Fruit fly (Drosophila melanogaster) whole organism, prepupa: Measurements from ENCODE around the gene Tm2.

Experiments used
- Blimp-1 ChIP-seq: fragments of 200-800 bp; sonication (Bioruptor generic); optimal IDR thresholded peaks from 3 replicates; lab custom pipeline; 2017; ENCODE audit warnings: missing biosample characterization, missing genetic modification characterization, mild to moderate bottlenecking, moderate library complexity, missing genetic modification reagents
- CG10631 ChIP-seq: fragments of 200-800 bp; sonication (Bioruptor generic); optimal IDR thresholded peaks from 2 replicates; lab custom pipeline; 2016; ENCODE audit warnings: missing biosample characterization, missing genetic modification characterization
- CG10669 ChIP-seq: fragments of 200-800 bp; sonication (Bioruptor generic); optimal IDR thresholded peaks from 3 replicates; lab custom pipeline; 2018; ENCODE audit warnings: missing biosample characterization, mild to moderate bottlenecking, missing genetic modification characterization, moderate library complexity
- CG11294 ChIP-seq: fragments of 200-800 bp; sonication (Bioruptor generic); IDR thresholded peaks from 2 replicates; pipeline ENCODE4 v1.3.6; 2022; ENCODE audit warnings: missing biosample characterization, missing genetic modification characterization
- CG11762 ChIP-seq: fragments of 200-800 bp; sonication (Bioruptor generic); optimal IDR thresholded peaks from 3 replicates; lab custom pipeline; 2016; ENCODE audit warnings: missing biosample characterization, missing genetic modification characterization; ENCODE audit not compliant: insufficient read depth
- CG11902 ChIP-seq: fragments of 200-800 bp; sonication (Bioruptor generic); optimal IDR thresholded peaks from 3 replicates; lab custom pipeline; 2016; ENCODE audit warnings: missing biosample characterization, missing genetic modification characterization
- CG15336 ChIP-seq: fragments of 200-800 bp; sonication (Bioruptor generic); IDR thresholded peaks from 2 replicates; pipeline ENCODE4 v1.3.6; 2022; ENCODE audit warnings: missing biosample characterization, missing genetic modification characterization
- CG1621 ChIP-seq: fragments of 200-800 bp; sonication (Bioruptor generic); optimal IDR thresholded peaks from 3 replicates; lab custom pipeline; 2018; ENCODE audit warnings: missing biosample characterization, mild to moderate bottlenecking, missing genetic modification characterization
- CG3032 ChIP-seq: fragments of 200-800 bp; optimal IDR thresholded peaks from 2 replicates; lab custom pipeline; 2019; ENCODE audit warnings: missing biosample characterization, mild to moderate bottlenecking, missing genetic modification characterization, moderate library complexity
- CG31627 ChIP-seq: fragments of 200-800 bp; sonication (Bioruptor generic); optimal IDR thresholded peaks from 3 replicates; lab custom pipeline; 2016; ENCODE audit warnings: missing biosample characterization, missing genetic modification characterization
- CG32006 ChIP-seq: fragments of 200-800 bp; sonication (Bioruptor generic); optimal IDR thresholded peaks from 3 replicates; lab custom pipeline; 2017; ENCODE audit warnings: missing biosample characterization, mild to moderate bottlenecking, missing genetic modification characterization
- CG34406 ChIP-seq: fragments of 200-800 bp; sonication (Bioruptor generic); optimal IDR thresholded peaks from 3 replicates; lab custom pipeline; 2016; ENCODE audit warnings: missing biosample characterization, missing genetic modification characterization
- CG3919 ChIP-seq: fragments of 200-800 bp; sonication (Bioruptor generic); optimal IDR thresholded peaks from 3 replicates; lab custom pipeline; 2016; ENCODE audit warnings: missing biosample characterization, missing genetic modification characterization
- CG4318 ChIP-seq: fragments of 200-800 bp; sonication (Bioruptor generic); optimal IDR thresholded peaks from 3 replicates; lab custom pipeline; 2017; ENCODE audit warnings: missing biosample characterization, mild to moderate bottlenecking, missing genetic modification characterization
- CG6163 ChIP-seq: fragments of 200-800 bp; sonication (Bioruptor generic); IDR thresholded peaks from 3 replicates; pipeline ENCODE4 v1.3.6; 2022; ENCODE audit warnings: missing biosample characterization, missing genetic modification characterization
- CG6792 ChIP-seq: fragments of 200-800 bp; sonication (Bioruptor generic); optimal IDR thresholded peaks from 3 replicates; lab custom pipeline; 2016; ENCODE audit warnings: missing biosample characterization, missing genetic modification characterization
- CG7368 ChIP-seq: fragments of 200-800 bp; sonication (Bioruptor generic); optimal IDR thresholded peaks from 3 replicates; lab custom pipeline; 2016; ENCODE audit warnings: missing biosample characterization, missing genetic modification characterization
- CG8632 ChIP-seq: fragments of 200-800 bp; sonication (Bioruptor generic); optimal IDR thresholded peaks from 3 replicates; lab custom pipeline; 2016; ENCODE audit warnings: missing biosample characterization, missing genetic modification characterization
- Eip75B ChIP-seq: fragments of 200-800 bp; sonication (Bioruptor generic); optimal IDR thresholded peaks from 3 replicates; lab custom pipeline; 2016; ENCODE audit warnings: missing biosample characterization, missing genetic modification characterization
- Eip78C ChIP-seq: fragments of 200-800 bp; sonication (Bioruptor generic); peaks from one replicate; lab custom pipeline; 2016; ENCODE audit warnings: missing biosample characterization, missing genetic modification characterization
- Eip93F ChIP-seq: fragments of 200-800 bp; sonication (Bioruptor generic); optimal IDR thresholded peaks from 2 replicates; lab custom pipeline; 2016; ENCODE audit warnings: missing biosample characterization, mild to moderate bottlenecking, missing genetic modification characterization
- Ets21C ChIP-seq: fragments of 200-800 bp; sonication (Bioruptor generic); optimal IDR thresholded peaks from 3 replicates; lab custom pipeline; 2016; ENCODE audit warnings: missing biosample characterization, missing genetic modification characterization
- Ets96B ChIP-seq: fragments of 200-800 bp; optimal IDR thresholded peaks from 2 replicates; lab custom pipeline; 2019; ENCODE audit warnings: missing biosample characterization, mild to moderate bottlenecking, missing genetic modification characterization, moderate library complexity
- Lpt ChIP-seq: fragments of 200-800 bp; sonication (Bioruptor generic); optimal IDR thresholded peaks from 3 replicates; lab custom pipeline; 2016; ENCODE audit warnings: missing biosample characterization, missing genetic modification characterization
- OdsH ChIP-seq: fragments of 200-800 bp; sonication (Bioruptor generic); optimal IDR thresholded peaks from 3 replicates; lab custom pipeline; 2016; ENCODE audit warnings: missing biosample characterization, missing genetic modification characterization
- Sox102F ChIP-seq: fragments of 200-800 bp; sonication (Bioruptor generic); optimal IDR thresholded peaks from 2 replicates; lab custom pipeline; 2016; ENCODE audit warnings: missing biosample characterization, mild to moderate bottlenecking, missing genetic modification characterization
- Sox14 ChIP-seq: fragments of 200-800 bp; sonication (Bioruptor generic); optimal IDR thresholded peaks from 3 replicates; lab custom pipeline; 2016; ENCODE audit warnings: missing biosample characterization, missing genetic modification characterization
- Sox15 ChIP-seq: fragments of 200-800 bp; sonication (Bioruptor generic); optimal IDR thresholded peaks from 3 replicates; lab custom pipeline; 2016; ENCODE audit warnings: missing biosample characterization, missing genetic modification characterization
- achi ChIP-seq: fragments of 200-800 bp; sonication (Bioruptor generic); optimal IDR thresholded peaks from 3 replicates; lab custom pipeline; 2016; ENCODE audit warnings: missing biosample characterization, missing genetic modification characterization
- acj6 ChIP-seq: fragments of 200-800 bp; sonication (Bioruptor generic); optimal IDR thresholded peaks from 3 replicates; lab custom pipeline; 2016; ENCODE audit warnings: missing biosample characterization, missing genetic modification characterization
- cyc ChIP-seq: fragments of 200-800 bp; sonication (Bioruptor generic); optimal IDR thresholded peaks from 3 replicates; lab custom pipeline; 2016; ENCODE audit warnings: missing biosample characterization, missing genetic modification characterization
- dsx ChIP-seq: fragments of 200-800 bp; optimal IDR thresholded peaks from 3 replicates; lab custom pipeline; 2019; ENCODE audit warnings: missing biosample characterization, mild to moderate bottlenecking, missing genetic modification characterization, moderate library complexity; ENCODE audit not compliant: poor library complexity, severe bottlenecking
- eg ChIP-seq: fragments of 200-800 bp; sonication (Bioruptor generic); IDR thresholded peaks from 3 replicates; pipeline ENCODE4 v1.3.6; 2022; ENCODE audit warnings: missing biosample characterization, missing genetic modification characterization
- esn ChIP-seq: fragments of 200-800 bp; sonication (Bioruptor generic); optimal IDR thresholded peaks from 2 replicates; lab custom pipeline; 2016; ENCODE audit warnings: missing biosample characterization, mild to moderate bottlenecking, missing genetic modification characterization, moderate library complexity
- fd85E ChIP-seq: fragments of 200-800 bp; sonication (Bioruptor generic); optimal IDR thresholded peaks from 3 replicates; lab custom pipeline; 2016; ENCODE audit warnings: missing biosample characterization, missing genetic modification characterization
- fkh ChIP-seq: fragments of 200-800 bp; sonication (Bioruptor generic); optimal IDR thresholded peaks from 3 replicates; lab custom pipeline; 2017; ENCODE audit warnings: missing biosample characterization, mild to moderate bottlenecking, missing genetic modification characterization, moderate library complexity
- lz ChIP-seq: fragments of 200-800 bp; sonication (Bioruptor generic); optimal IDR thresholded peaks from 3 replicates; lab custom pipeline; 2016; ENCODE audit warnings: missing biosample characterization, missing genetic modification characterization
- net ChIP-seq: fragments of 200-800 bp; sonication (Bioruptor generic); optimal IDR thresholded peaks from 3 replicates; lab custom pipeline; 2016; ENCODE audit warnings: missing biosample characterization, missing genetic modification characterization
- pdm3 ChIP-seq: fragments of 200-800 bp; sonication (Bioruptor generic); optimal IDR thresholded peaks from 3 replicates; lab custom pipeline; 2016; ENCODE audit warnings: missing biosample characterization, missing genetic modification characterization
- spab ChIP-seq: fragments of 200-800 bp; sonication (Bioruptor generic); optimal IDR thresholded peaks from 2 replicates; lab custom pipeline; 2017; ENCODE audit warnings: missing biosample characterization, mild to moderate bottlenecking, missing genetic modification characterization, missing genetic modification reagents
- ss ChIP-seq, 2 experiments: fragments of 200-800 bp; sonication (Bioruptor generic); optimal IDR thresholded peaks; 2 replicates in 1 of 2; 3 replicates in 1 of 2; lab custom pipeline; 2017 to 2018; ENCODE audit warnings: mild to moderate bottlenecking in 2 of 2, missing biosample characterization in 2 of 2, missing genetic modification characterization in 2 of 2, moderate library complexity in 1 of 2
- topi ChIP-seq: fragments of 200-800 bp; sonication (Bioruptor generic); optimal IDR thresholded peaks from 3 replicates; lab custom pipeline; 2016; ENCODE audit warnings: missing biosample characterization, missing genetic modification characterization
- vri ChIP-seq: fragments of 200-800 bp; sonication (Bioruptor generic); optimal IDR thresholded peaks from 3 replicates; lab custom pipeline; 2016; ENCODE audit warnings: missing biosample characterization, mild to moderate bottlenecking, missing genetic modification characterization

Gene Tm2

dm6 chr3R:15342926-15343685 is 33.1 kb downstream of the Tm2 start, which contains the start of gene Nagk (continued):
- TF ChIP-seq CG6163 (GFP tag; lab: Robert Waterston, UW) = peak; percentile 22; the same call in 1 of the 3 replicates
- TF ChIP-seq ss (GFP tag; optimal IDR thresholded peaks at IDR 0.05; lab: Kevin White, UChicago) = no peak
- TF ChIP-seq fkh (GFP tag; lab: Kevin White, UChicago) = peak; percentile 79
- peak; percentile 39 for TF ChIP-seq CG11902 (GFP tag; lab: Kevin White, UChicago)
- TF ChIP-seq CG1621 = no peak
- peak; percentile 29 for TF ChIP-seq Lpt
- no peak for TF ChIP-seq CG4318
- TF ChIP-seq net (GFP tag; lab: Kevin White, UChicago) = peak; percentile 68
- TF ChIP-seq fd85E = no peak
- no peak for TF ChIP-seq Eip93F (GFP tag; lab: Kevin White, UChicago)
- no peak for TF ChIP-seq Sox102F (GFP tag; lab: Kevin White, UChicago)
- TF ChIP-seq Eip75B = peak; percentile 72
- TF ChIP-seq Ets21C (GFP tag; lab: Kevin White, UChicago) = peak; percentile 55
- peak; percentile 75 for TF ChIP-seq acj6
- peak; percentile 67 for TF ChIP-seq cyc (GFP tag; lab: Kevin White, UChicago)
- TF ChIP-seq CG32006 (GFP tag; lab: Kevin White, UChicago) = peak; percentile 87
- peak; percentile 50 for TF ChIP-seq CG7368 (GFP tag; lab: Kevin White, UChicago)
- TF ChIP-seq pdm3 (GFP tag; lab: Kevin White, UChicago) = no peak
- no peak for TF ChIP-seq spab (GFP tag; lab: Kevin White, UChicago)

- TF ChIP-seq Blimp-1 (GFP tag; lab: Kevin White, UChicago) (peak; percentile 92), Sox15 (GFP tag; lab: Kevin White, UChicago) (no peak)
- TF ChIP-seq, all 60 proteins: peak for 1
Measured at dm6 chr3R:15345198-15346017, 35.4 kb downstream of the Tm2 start.

- TF ChIP-seq esn (GFP tag; lab: Kevin White, UChicago) (peak; percentile 9), CG3919 (no peak), Eip78C (no peak), CG31627 (GFP tag; lab: Kevin White, UChicago) (no peak), dsx (GFP tag; lab: Kevin White, UChicago) (peak; percentile 91), CG3032 (tag; lab: Kevin White, UChicago) (no peak), Sox15 (GFP tag; lab: Kevin White, UChicago) (no peak), CG7368 (GFP tag; lab: Kevin White, UChicago) (no peak), Blimp-1 (GFP tag; lab: Kevin White, UChicago) (no peak), OdsH (no peak), CG15336 (GFP tag; lab: Robert Waterston, UW) (no peak), vri (GFP tag; lab: Kevin White, UChicago) (no peak)
- TF ChIP-seq, all 60 proteins: peak for 2
Measured at dm6 chr3R:15346018-15346383, 36.0 kb downstream of the Tm2 start, which contains the start of the genes Surf4 and CG31301. Gene Surf4, minus strand, starts transcription at chr3R:15346176. Gene CG31301, plus strand, starts transcription at chr3R:15346205.

dm6 chr3R:15347822-15348221 is 37.8 kb downstream of the Tm2 start, which contains the start of the genes CG42726 and CG42727:
Gene CG42726, plus strand, starts transcription at chr3R:15348048.
Gene CG42727, plus strand, starts transcription at chr3R:15348048.
- peak; percentile 10 for TF ChIP-seq CG11762 (GFP tag; lab: Kevin White, UChicago)
- peak; percentile 52 for TF ChIP-seq Sox14
- TF ChIP-seq CG34406 = peak; percentile 44
- 0 out of 2 replicates have a peak, but pooled peaks have one; percentile 27 for TF ChIP-seq CG11294
- TF ChIP-seq CG8632 (GFP tag; lab: Kevin White, UChicago) = peak; percentile 22
- peak; percentile 48 for TF ChIP-seq lz
- peak; percentile 56; the same call in 1 of the 3 replicates for TF ChIP-seq eg (GFP tag; lab: Robert Waterston, UW)
- peak; percentile 44 for TF ChIP-seq topi (GFP tag; lab: Kevin White, UChicago)
- TF ChIP-seq achi (GFP tag; lab: Kevin White, UChicago) = peak; percentile 30
- TF ChIP-seq CG6792 (GFP tag; lab: Kevin White, UChicago) = peak; percentile 44
- peak; percentile 47 for TF ChIP-seq CG10631 (GFP tag; lab: Kevin White, UChicago)
- TF ChIP-seq CG10669 (GFP tag; lab: Kevin White, UChicago) = peak; percentile 24
- TF ChIP-seq fd85E = no peak
- peak; percentile 87 for TF ChIP-seq Eip78C
- peak; percentile 42 for TF ChIP-seq CG31627 (GFP tag; lab: Kevin White, UChicago)
- TF ChIP-seq esn (GFP tag; lab: Kevin White, UChicago) = peak; percentile 69
- peak; percentile 51 for TF ChIP-seq CG6163 (GFP tag; lab: Robert Waterston, UW)
- TF ChIP-seq Ets96B (tag; lab: Kevin White, UChicago) = peak; percentile 44
